Worm (Caenorhabditis elegans) whole organism, dauer: ENCODE measurements around the gene ttbk-8.2.

Experiments used
- unc-62 ChIP-seq: sonication (generic microtip); optimal IDR thresholded peaks from 2 replicates; lab custom pipeline; 2017; ENCODE audit warnings: missing biosample characterization, missing genetic modification reagents, missing genetic modification characterization

The ttbk-8.2 gene

DNA sequence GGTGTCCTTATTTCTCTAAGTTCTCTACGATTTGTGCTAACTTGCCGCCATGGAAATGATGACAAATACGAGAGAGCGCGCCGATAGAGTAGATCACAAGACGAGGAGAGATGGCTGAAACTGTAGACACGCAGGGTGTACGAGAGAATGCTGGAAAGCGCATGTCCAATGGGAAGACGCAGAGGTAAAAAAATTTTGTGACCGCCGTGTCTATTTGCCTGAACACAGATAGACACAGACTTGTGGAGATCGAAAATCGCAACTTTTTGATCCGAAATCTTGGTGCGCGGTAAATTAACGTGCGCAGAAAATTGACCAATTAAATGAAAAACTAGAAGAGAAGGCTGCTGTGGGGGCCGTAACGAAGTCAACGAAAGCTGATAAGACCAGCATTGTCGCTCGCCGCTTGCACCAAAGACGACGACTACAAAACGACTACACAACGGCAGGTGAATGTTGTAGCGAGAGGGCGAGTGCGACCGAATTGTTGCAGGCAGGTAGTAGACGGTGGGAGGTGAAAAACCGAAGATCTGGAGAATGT lies 25.5 kb downstream of the ttbk-8.2 start:
- no peak for TF ChIP-seq unc-62 (GFP tag; lab: Kevin White, UChicago)

DNA sequence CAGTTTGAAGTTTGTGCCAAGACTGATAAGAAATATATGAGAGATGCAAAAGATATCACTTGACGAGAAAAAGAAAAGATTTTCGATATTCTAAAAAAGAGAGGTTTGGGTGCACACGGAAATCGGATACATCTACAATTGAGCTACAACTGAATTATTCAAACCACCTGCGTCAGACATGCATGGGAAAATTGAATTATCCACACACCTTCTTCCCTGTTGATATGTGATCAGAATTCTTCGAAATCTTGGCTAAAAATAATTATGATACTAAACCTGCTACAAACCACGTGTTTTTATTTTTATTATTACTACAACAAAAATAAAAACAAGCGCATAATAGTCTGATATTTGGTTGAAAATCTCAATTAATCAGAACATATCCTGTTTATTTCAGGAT lies 26.5 kb downstream of the ttbk-8.2 start:
- TF ChIP-seq unc-62 (GFP tag; lab: Kevin White, UChicago), result no peak

DNA sequence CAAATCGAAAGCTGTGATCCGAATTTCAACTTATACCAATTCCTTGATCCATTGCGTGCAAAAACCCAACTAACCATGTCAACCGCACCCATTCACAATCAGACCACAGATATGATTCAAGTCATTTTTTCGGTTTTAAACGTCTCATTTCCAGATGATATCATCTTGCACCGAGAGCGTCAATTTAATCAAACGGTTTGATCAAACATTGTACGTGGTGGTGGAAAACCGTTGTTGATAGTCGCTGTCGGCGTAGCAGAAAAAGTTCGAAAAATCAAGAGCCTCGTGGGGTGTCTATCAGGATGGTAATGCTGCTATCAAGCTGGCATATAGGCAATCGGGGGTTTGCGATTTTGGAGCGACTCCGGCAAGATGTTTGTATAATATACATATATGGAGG lies 27.2 kb downstream of the ttbk-8.2 start:
- TF ChIP-seq unc-62 (GFP tag; lab: Kevin White, UChicago), result no peak

DNA sequence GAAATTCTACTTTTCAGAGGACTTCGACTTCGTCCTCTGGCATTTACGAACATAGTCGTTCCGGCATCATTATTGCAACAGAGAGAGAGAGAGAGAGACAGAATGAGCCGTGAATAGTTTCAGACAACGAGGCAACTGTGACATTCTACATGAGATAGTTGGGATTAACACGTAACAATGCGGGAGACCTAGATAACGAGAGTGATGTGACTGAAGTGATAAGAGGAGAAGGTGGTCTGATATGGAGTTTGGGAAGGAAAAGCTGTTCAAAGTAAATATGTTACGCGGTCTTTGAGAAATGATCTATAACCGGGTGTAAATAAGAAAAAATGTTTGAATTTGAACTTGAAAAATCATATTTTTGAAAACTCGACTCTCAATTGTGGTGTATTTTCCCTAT lies 27.7 kb downstream of the ttbk-8.2 start:
- TF ChIP-seq unc-62 (GFP tag; lab: Kevin White, UChicago), result no peak

DNA sequence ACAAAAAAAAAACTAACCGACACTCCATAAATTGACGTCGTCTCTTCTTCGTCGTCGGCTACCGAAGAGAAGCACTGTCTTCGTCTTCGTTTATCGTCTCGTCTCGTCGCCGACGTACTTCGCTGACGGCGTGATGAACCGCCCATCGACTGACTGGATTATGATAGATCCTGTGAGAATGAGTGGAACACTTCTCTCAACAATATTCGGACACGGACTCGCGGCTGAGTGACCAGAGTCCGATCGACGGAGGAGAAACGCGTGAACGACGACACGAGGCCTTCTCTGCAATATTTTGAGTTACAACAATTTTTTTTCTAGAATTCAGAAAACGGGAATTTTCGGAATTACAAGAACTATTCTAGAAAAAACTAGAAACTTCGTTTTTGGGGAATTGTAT lies 28.5 kb downstream of the ttbk-8.2 start, which contains the start of gene skn-1:
Gene skn-1, minus strand, starts transcription at position 146 of the 400 bp plus-strand sequence.
- no peak for TF ChIP-seq unc-62 (GFP tag; lab: Kevin White, UChicago)

DNA sequence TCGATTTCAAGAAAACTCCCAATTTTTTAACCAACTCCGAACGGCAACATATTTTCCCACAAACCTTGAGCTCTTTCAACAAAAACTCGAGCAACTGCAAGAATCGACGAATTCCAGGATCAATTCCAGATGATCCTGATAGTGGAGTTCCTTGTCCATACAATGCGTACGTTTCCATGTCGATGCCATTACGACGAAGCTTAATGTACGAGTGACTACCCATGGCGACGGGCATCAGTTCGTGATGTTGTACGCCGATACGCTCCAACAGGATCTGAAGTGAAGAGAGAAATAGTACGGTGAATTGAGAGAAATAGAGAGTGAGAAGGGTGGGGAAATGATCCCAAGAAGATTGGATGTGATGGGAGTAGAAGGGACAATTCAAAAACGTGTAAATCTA lies 30.3 kb downstream of the ttbk-8.2 start:
- TF ChIP-seq unc-62 (GFP tag; lab: Kevin White, UChicago), result no peak

DNA sequence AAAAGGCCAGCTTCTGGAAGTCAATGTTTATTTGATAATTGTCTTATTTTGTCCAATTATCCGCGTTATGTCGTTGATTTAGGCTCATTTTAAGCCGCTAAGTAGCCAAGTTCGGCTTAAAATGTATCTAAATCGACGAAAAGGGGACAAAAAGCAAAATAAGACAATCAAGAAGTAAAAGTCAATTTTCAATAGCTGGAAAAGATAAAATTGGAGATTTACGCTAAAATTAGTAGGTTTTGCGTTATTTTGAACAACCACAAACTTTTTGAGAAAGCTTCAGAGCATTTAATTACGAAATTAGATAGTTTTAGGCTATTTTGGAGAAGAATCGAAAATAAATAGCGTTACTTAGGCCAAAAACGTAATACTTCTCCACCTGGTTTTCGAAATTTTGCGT lies 31.2 kb downstream of the ttbk-8.2 start:
- TF ChIP-seq unc-62 (GFP tag; lab: Kevin White, UChicago), result no peak

DNA sequence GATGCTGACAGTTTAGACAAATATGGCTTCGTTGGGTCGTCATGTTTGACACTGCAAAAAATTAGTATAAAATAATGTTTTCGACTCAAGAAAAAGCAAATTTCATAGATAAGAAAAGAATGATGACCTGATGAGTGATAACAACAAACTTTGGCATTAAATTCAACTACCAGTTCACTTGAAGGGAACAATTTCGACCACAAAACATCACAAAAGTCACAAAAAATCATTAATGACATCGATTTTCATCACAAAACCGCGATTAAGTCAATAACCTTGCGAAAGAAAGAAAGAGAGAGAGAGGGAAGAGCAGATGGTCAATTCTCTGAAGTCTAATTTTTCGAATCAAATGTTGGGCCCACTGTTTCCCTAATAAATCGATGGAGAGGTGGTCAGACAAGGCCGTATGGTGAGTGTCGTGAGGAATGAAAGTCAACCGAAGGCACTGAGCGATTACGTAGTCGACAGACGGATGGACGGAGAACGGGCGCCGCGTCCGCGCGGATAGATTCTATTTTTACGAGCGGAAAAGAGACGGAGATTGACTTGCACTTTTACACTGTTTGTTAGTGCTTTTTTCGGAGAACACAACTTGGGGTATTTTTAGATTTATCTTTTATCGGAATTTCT lies 32.8 kb downstream of the ttbk-8.2 start, which contains the start of gene bec-1:
Gene bec-1, minus strand, starts transcription at position 51 of the 630 bp plus-strand sequence.
- TF ChIP-seq unc-62 (GFP tag; lab: Kevin White, UChicago), result no peak

DNA sequence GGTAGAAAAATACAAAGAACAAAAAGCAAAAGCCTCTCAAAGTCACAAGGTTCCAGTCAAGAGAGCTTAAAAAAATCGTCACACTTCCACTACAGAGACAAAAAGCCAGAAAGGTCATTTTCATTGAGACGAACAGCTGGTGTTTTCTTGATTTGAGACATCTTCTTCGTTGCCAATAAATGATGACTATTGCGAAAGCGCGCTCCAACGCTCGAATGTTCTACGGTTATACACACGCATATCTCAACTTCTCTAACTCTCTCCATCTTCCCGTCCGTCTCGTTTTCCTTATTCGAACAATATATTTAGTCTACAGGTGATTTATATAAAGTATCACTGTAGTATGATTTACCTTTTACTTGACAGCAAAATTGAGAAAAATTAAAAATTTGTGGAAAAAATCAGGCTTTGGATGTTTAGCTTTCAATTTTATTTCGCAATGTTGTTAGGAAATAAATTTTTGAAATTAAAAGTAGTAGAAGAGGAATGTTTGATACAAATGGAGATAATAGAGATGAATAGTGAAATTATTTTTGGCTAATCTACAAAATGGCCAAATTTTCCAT lies 33.7 kb downstream of the ttbk-8.2 start:
- TF ChIP-seq unc-62 (GFP tag; lab: Kevin White, UChicago), result no peak

DNA sequence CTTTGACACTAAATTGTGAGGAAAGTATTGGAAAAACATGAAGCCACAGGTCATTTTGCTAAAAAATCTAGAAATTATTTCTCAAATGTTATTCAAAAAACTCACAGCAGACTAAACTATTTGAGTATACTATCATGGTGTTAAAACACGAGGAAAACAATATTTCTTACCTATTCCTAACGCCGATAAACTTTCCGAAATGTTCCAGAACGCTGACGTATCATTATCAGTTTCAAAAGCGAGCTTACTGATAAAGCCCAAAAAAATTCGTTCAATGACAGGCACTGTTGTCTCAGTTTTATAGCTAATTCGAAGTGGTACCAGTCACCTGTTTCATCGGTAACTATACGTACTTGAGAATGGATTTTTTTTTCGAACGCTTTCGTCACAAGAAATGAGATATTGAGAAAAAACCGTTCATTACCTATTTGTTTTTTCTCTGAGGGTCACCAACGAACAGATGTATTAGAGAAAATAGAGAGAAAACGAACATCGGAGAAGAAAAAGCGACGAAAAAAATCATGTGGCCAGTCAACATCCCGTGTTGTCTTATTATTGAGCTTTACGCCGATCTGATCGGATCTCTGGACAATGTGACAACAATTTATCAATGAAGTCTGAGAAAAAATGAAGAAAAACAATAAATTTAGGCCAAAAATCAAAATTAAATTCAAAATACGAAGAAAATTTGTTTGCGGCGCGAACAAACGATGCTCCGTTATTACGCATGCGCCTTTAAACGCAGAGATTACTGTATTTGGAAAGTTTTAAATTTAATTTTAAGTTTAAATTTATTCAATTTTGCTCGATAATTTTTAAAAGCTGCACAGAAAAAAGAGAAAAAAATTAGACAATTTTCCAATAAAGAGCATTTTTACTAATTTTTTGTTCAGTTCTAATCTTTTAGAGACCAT lies 34.6 kb downstream of the ttbk-8.2 start:
- no peak for TF ChIP-seq unc-62 (GFP tag; lab: Kevin White, UChicago)

DNA sequence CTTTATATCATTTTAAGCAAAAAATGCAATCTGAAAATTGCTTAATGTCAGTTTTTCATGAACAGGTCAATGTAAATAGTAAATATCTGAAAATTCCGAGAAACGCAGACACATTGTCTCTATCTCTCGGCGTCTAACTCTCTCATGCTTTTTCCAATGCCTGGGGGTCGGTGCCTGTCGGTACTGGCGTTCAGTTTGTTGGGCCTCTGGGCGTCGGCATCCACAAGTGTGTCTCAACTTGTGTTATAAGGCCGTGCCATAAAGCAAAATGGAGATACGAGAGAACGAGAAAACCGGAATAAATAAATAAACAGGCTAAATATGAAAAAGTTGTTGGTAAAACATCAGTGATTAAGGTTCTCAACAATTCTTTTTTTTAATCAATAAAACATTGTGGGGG lies 35.5 kb downstream of the ttbk-8.2 start:
- TF ChIP-seq unc-62 (GFP tag; lab: Kevin White, UChicago), result no peak

DNA sequence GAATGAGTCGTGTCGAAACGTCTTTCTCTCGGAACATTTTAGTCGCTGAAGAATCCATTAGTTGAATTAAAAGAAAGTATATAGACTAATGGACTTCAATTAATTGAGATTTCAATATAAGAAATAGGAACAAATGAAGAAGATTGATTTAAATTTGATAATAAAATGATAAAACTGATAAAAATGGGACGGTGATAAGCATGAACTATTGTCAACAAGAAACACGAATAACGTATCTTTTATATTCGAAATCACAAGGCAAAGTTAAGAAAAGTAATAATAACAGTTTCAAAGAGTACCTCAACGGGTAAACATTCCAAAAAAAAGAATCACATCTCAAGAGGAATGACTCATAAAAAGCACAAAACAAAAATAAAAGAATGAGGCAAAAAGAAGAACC lies 37.7 kb downstream of the ttbk-8.2 start, which contains the start of gene T19E7.6:
Gene T19E7.6, minus strand, starts transcription at position 45 of the 400 bp plus-strand sequence.
- no peak for TF ChIP-seq unc-62 (GFP tag; lab: Kevin White, UChicago)

DNA sequence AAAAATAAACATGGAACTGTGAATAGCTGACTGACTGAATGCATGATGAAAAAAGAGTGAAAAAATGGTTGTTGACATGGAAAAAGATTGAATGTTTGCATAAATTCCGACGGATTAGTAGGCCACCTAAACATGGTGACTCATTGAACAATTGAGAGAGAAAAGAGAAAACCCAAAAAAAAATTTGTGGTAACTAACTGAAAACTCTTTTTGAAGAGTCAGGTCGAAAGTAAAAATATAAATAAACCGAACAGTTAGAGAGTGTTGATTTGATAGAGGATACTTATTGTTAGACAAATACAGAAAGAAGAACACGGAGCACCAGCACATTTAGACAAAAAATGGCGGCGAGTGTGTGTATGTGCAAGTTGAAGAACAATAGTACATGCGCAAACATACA lies 39.6 kb downstream of the ttbk-8.2 start:
- no peak for TF ChIP-seq unc-62 (GFP tag; lab: Kevin White, UChicago)

DNA sequence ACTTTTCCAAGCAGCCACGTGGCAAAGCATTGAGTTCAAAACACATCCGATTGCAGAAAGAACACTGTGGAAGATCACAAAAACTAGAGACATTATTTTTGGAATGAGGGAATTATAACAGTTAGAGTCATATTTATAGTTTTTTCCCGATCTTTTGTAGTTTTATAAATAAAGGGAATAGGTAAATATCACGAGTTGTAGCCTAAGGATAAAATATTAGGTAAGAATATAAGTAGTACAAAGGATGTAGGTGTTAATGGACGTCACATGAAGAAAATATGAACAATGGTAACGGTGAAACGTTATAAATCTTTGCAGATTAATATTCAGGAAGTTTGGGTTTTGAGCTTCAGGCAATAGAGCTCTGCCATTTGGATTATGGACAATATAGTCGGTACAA lies 42.7 kb downstream of the ttbk-8.2 start, which contains the start of gene srd-5:
Gene srd-5, minus strand, starts transcription at position 101 of the 400 bp plus-strand sequence.
- no peak for TF ChIP-seq unc-62 (GFP tag; lab: Kevin White, UChicago)

DNA sequence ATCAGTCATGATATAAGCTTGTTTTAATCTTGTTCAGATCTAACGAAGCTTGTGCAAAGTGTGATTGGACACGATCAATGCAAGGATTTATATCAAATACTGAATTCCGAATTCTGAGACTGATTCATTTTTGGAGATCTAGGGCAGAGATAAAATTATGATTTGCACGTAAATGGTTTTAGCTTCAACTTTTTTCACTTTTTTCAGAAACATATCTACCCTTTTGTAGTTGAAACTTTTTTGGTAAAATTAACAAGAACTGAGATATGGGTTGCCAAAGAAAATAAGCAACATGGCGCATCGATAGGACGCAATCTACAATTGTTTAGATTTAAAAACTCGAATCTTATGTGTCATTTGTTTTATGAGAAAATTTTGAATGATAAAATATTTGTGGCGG lies 46.3 kb downstream of the ttbk-8.2 start, which contains the start of gene C55C3.4:
Gene C55C3.4, minus strand, starts transcription at position 101 of the 400 bp plus-strand sequence.
- no peak for TF ChIP-seq unc-62 (GFP tag; lab: Kevin White, UChicago)
